Fruit fly (Drosophila melanogaster): ENCODE data around the gene CG11050.

The CG11050 gene

dm6 chr2L:6612477-6613004 lies 1.7 kb downstream of the CG11050 start (continued):
- peak; percentile 99 for TF ChIP-seq aop (GFP tag; IDR thresholded peaks at IDR 0.05)
- TF ChIP-seq CG10209 (GFP tag; optimal IDR thresholded peaks at IDR 0.05): peak; percentile 100
- peak; percentile 100 for TF ChIP-seq mirr (GFP tag; optimal IDR thresholded peaks at IDR 0.05)
- no peak for TF ChIP-seq lov (optimal IDR thresholded peaks at IDR 0.05)
- TF ChIP-seq lov (GFP tag; IDR thresholded peaks at IDR 0.05): peak; percentile 100
- peak; percentile 100 for TF ChIP-seq CG11247 (GFP tag; IDR thresholded peaks at IDR 0.05)
- peak; percentile 88 for TF ChIP-seq Dip2 (GFP tag; IDR thresholded peaks at IDR 0.05)
- peak; percentile 100 for TF ChIP-seq Mad (GFP tag; optimal IDR thresholded peaks at IDR 0.05)
- peak; percentile 100 for TF ChIP-seq CG1647 (GFP tag; optimal IDR thresholded peaks at IDR 0.05)
- TF ChIP-seq CG9215 (GFP tag; IDR thresholded peaks at IDR 0.05): peak; percentile 100
- TF ChIP-seq CG17612 (GFP tag; IDR thresholded peaks at IDR 0.05): peak; percentile 100
- peak; percentile 100 for TF ChIP-seq tio (GFP tag; optimal IDR thresholded peaks at IDR 0.05)
- peak; percentile 100 for TF ChIP-seq kah (GFP tag; optimal IDR thresholded peaks at IDR 0.05)
- TF ChIP-seq CG13287 (GFP tag; IDR thresholded peaks at IDR 0.05; ENCODE audit: partially characterized antibody): peak; percentile 55; the same call in 1 of the 2 replicates
- TF ChIP-seq Vsx1 (GFP tag; optimal IDR thresholded peaks at IDR 0.05): peak; percentile 100
- peak; percentile 100 for TF ChIP-seq otp (GFP tag; IDR thresholded peaks at IDR 0.05)
- TF ChIP-seq jumu (GFP tag; optimal IDR thresholded peaks at IDR 0.05): peak; percentile 100
- peak; percentile 100 for TF ChIP-seq caup (GFP tag; optimal IDR thresholded peaks at IDR 0.05; ENCODE audit: severe bottlenecking)
- peak; percentile 100 for TF ChIP-seq CG2889 (GFP tag; IDR thresholded peaks at IDR 0.05)
- TF ChIP-seq z (GFP tag; IDR thresholded peaks at IDR 0.05): peak; percentile 92
- TF ChIP-seq Usf (GFP tag; optimal IDR thresholded peaks at IDR 0.05): peak; percentile 100
- TF ChIP-seq bsh (GFP tag; optimal IDR thresholded peaks at IDR 0.05): peak; percentile 100
- TF ChIP-seq CG15269 (tag; optimal IDR thresholded peaks at IDR 0.05): peak; percentile 100
- TF ChIP-seq CG4360 (GFP tag; IDR thresholded peaks at IDR 0.05): peak; percentile 97
- TF ChIP-seq nerfin-2 (GFP tag; IDR thresholded peaks at IDR 0.05; ENCODE audit: partially characterized antibody): no peak
- TF ChIP-seq chinmo (GFP tag; IDR thresholded peaks at IDR 0.05; ENCODE audit: partially characterized antibody): 0 out of 4 replicates have a peak, but pooled peaks have one; percentile 46
- peak; percentile 100 for TF ChIP-seq Hand (GFP tag; optimal IDR thresholded peaks at IDR 0.05)
- TF ChIP-seq Mes4 (GFP tag; optimal IDR thresholded peaks at IDR 0.05): peak; percentile 100
- TF ChIP-seq CG14441 (GFP tag; IDR thresholded peaks at IDR 0.05): peak; percentile 100
- TF ChIP-seq CG10565 (GFP tag; optimal IDR thresholded peaks at IDR 0.05): peak; percentile 99
- peak; percentile 100 for TF ChIP-seq Atf3 (GFP tag; optimal IDR thresholded peaks at IDR 0.05)
- peak; percentile 99 for TF ChIP-seq her (GFP tag; optimal IDR thresholded peaks at IDR 0.05)
- peak; percentile 100 for TF ChIP-seq Hr3 (GFP tag; optimal IDR thresholded peaks at IDR 0.05)
- peak; percentile 56; the same call in 1 of the 3 replicates for TF ChIP-seq CG6791 (GFP tag; IDR thresholded peaks at IDR 0.05; ENCODE audit: partially characterized antibody)
- TF ChIP-seq ken (GFP tag; IDR thresholded peaks at IDR 0.05): peak; percentile 100
- TF ChIP-seq zf30C (GFP tag; optimal IDR thresholded peaks at IDR 0.05): peak; percentile 100
- TF ChIP-seq CG14860 (GFP tag; IDR thresholded peaks at IDR 0.05; ENCODE audit: partially characterized antibody): 0 out of 3 replicates have a peak, but pooled peaks have one; percentile 17
- peak; percentile 100 for TF ChIP-seq CG10147 (GFP tag; optimal IDR thresholded peaks at IDR 0.05)
- peak; percentile 100 for TF ChIP-seq dm (GFP tag; optimal IDR thresholded peaks at IDR 0.05)
- TF ChIP-seq trh (GFP tag; optimal IDR thresholded peaks at IDR 0.05): peak; percentile 100
- peak; percentile 96 for TF ChIP-seq CG5180 (GFP tag; optimal IDR thresholded peaks at IDR 0.05)
- peak; percentile 100 for TF ChIP-seq nmo (GFP tag; optimal IDR thresholded peaks at IDR 0.05)
- peak; percentile 100 for TF ChIP-seq CG15601 (tag; optimal IDR thresholded peaks at IDR 0.05)
- TF ChIP-seq CG13296 (GFP tag; optimal IDR thresholded peaks at IDR 0.05): peak; percentile 100
- peak; percentile 100 for TF ChIP-seq CG11723 (GFP tag; optimal IDR thresholded peaks at IDR 0.05)
- TF ChIP-seq Hr51 (GFP tag; optimal IDR thresholded peaks at IDR 0.05): peak; percentile 100
- peak; percentile 100 for TF ChIP-seq CG9609 (GFP tag; optimal IDR thresholded peaks at IDR 0.05)
- peak; percentile 100 for TF ChIP-seq seq (GFP tag; IDR thresholded peaks at IDR 0.05)
- TF ChIP-seq CG9797 (GFP tag; optimal IDR thresholded peaks at IDR 0.05): peak; percentile 96

Measured in whole organism, embryonic.